Worm (Caenorhabditis elegans) whole organism, L1 larva: Measurements from ENCODE around the gene F49A5.10.

Source experiments
- aly-2 ChIP-seq: fragments of 150-350 bp; optimal IDR thresholded peaks from 2 replicates; lab custom pipeline; 2014; ENCODE audit warnings: missing biosample characterization, missing genetic modification characterization
- dpl-1 ChIP-seq, 3 experiments: fragments of 150-350 bp in 2 of 3; sonication (generic microtip) in 1 of 3; optimal IDR thresholded peaks; 2 replicates each; lab custom pipeline; 2014 to 2017; ENCODE audit warnings: missing biosample characterization in 3 of 3, missing genetic modification characterization in 3 of 3, missing genetic modification reagents in 3 of 3
- elt-2 ChIP-seq: sonication (generic microtip); optimal IDR thresholded peaks from 2 replicates; lab custom pipeline; 2016; ENCODE audit warnings: missing genetic modification characterization, mild to moderate bottlenecking, inconsistent platforms, missing compliant biosample characterization, missing genetic modification reagents
- irx-1 ChIP-seq: sonication (generic microtip); optimal IDR thresholded peaks from 2 replicates; lab custom pipeline; 2016; ENCODE audit warnings: missing genetic modification characterization, missing compliant biosample characterization
- jun-1 ChIP-seq: fragments of 150-350 bp; optimal IDR thresholded peaks from 2 replicates; lab custom pipeline; 2014; ENCODE audit warnings: missing biosample characterization, missing genetic modification reagents, missing genetic modification characterization
- lsy-2 ChIP-seq, 2 experiments: fragments of 150-350 bp; optimal IDR thresholded peaks; 2 replicates each; lab custom pipeline; 2014; ENCODE audit warnings: missing biosample characterization in 2 of 2, missing genetic modification characterization in 2 of 2
- nhr-11 ChIP-seq: fragments of 150-350 bp; optimal IDR thresholded peaks from 2 replicates; lab custom pipeline; 2014; ENCODE audit warnings: missing biosample characterization, missing genetic modification characterization
- ztf-4 ChIP-seq: fragments of 150-350 bp; optimal IDR thresholded peaks from 2 replicates; lab custom pipeline; 2014; ENCODE audit warnings: missing biosample characterization, missing genetic modification characterization

ce11 chrV:16829396-16829795, 45.7 kb upstream of the F49A5.10 start, which contains the start of gene srh-214:
- TF ChIP-seq elt-2 (no peak), lsy-2 (tag; optimal IDR thresholded peaks at IDR 0.05; lab: Kevin White, UChicago) (no peak), dpl-1 (GFP tag; optimal IDR thresholded peaks at IDR 0.05; lab: Kevin White, UChicago) (no peak), jun-1 (no peak), irx-1 (tag; lab: Kevin White, UChicago) (no peak), ztf-4 (tag; lab: Kevin White, UChicago) (no peak), aly-2 (tag; lab: Kevin White, UChicago) (no peak), nhr-11 (tag; lab: Kevin White, UChicago) (no peak)
